Worm (Caenorhabditis elegans): Measurements from ENCODE around the gene F13D12.5.

The F13D12.5 gene

ce11 chrII:11742320-11742719, 15.7 kb downstream of the F13D12.5 start:
- TF ChIP-seq ZK546.5 (tag; optimal IDR thresholded peaks at IDR 0.05) (no peak), nhr-12 (tag; optimal IDR thresholded peaks at IDR 0.05) (no peak), mdl-1 (tag; optimal IDR thresholded peaks at IDR 0.05) (no peak), nhr-28 (tag; optimal IDR thresholded peaks at IDR 0.05) (no peak), aly-2 (tag; optimal IDR thresholded peaks at IDR 0.05) (no peak)

ce11 chrII:11746782-11747288, 20.2 kb downstream of the F13D12.5 start:
- TF ChIP-seq eor-1 (tag; optimal IDR thresholded peaks at IDR 0.05) = no peak
- TF ChIP-seq fkh-2 (tag; optimal IDR thresholded peaks at IDR 0.05) = no peak
- peak; percentile 47 for TF ChIP-seq tbx-2 (tag; optimal IDR thresholded peaks at IDR 0.05)
- TF ChIP-seq ceh-82 (tag; optimal IDR thresholded peaks at IDR 0.05) = peak; percentile 53
- TF ChIP-seq hmg-11 (tag; optimal IDR thresholded peaks at IDR 0.05) = peak; percentile 70
- TF ChIP-seq fkh-10 (GFP tag; optimal IDR thresholded peaks at IDR 0.05) = peak; percentile 30
- no peak for TF ChIP-seq nhr-12 (tag; optimal IDR thresholded peaks at IDR 0.05)
- peak; percentile 32 for TF ChIP-seq ceh-28 (tag; optimal IDR thresholded peaks at IDR 0.05)
- TF ChIP-seq aly-2 (tag; optimal IDR thresholded peaks at IDR 0.05) = no peak
- TF ChIP-seq ZK546.5 (tag; optimal IDR thresholded peaks at IDR 0.05) = no peak
- peak; percentile 15 for TF ChIP-seq mdl-1 (tag; optimal IDR thresholded peaks at IDR 0.05)
- peak; percentile 24 for TF ChIP-seq lin-15B (tag; optimal IDR thresholded peaks at IDR 0.05)
- TF ChIP-seq egl-5 (tag; optimal IDR thresholded peaks at IDR 0.05) = peak; percentile 50
- TF ChIP-seq sea-2 (GFP tag; optimal IDR thresholded peaks at IDR 0.05) = peak; percentile 32
- peak; percentile 22 for TF ChIP-seq zag-1 (tag; optimal IDR thresholded peaks at IDR 0.05)
- no peak for TF ChIP-seq jun-1 (tag; optimal IDR thresholded peaks at IDR 0.05)
- TF ChIP-seq nfya-1 (tag; optimal IDR thresholded peaks at IDR 0.05; ENCODE audit: insufficient read depth) = peak; percentile 90
- TF ChIP-seq elt-1 (tag; optimal IDR thresholded peaks at IDR 0.05) = peak; percentile 4
- TF ChIP-seq pqm-1 (tag; optimal IDR thresholded peaks at IDR 0.05) = no peak
- peak; percentile 9 for TF ChIP-seq skn-1 (tag; optimal IDR thresholded peaks at IDR 0.05)
- no peak for TF ChIP-seq ceh-9 (tag; optimal IDR thresholded peaks at IDR 0.05)
- no peak for TF ChIP-seq nhr-11 (tag; optimal IDR thresholded peaks at IDR 0.05)
- TF ChIP-seq elt-3 (tag; optimal IDR thresholded peaks at IDR 0.05) = no peak
- TF ChIP-seq mml-1 (tag; optimal IDR thresholded peaks at IDR 0.05) = no peak
- TF ChIP-seq lsy-12 (tag; optimal IDR thresholded peaks at IDR 0.05) = peak; percentile 59
- peak; percentile 8 for TF ChIP-seq snpc-4 (tag; optimal IDR thresholded peaks at IDR 0.05)
- peak; percentile 69 for TF ChIP-seq ama-1 (optimal IDR thresholded peaks at IDR 0.05)
- no peak for TF ChIP-seq elt-2 (tag; optimal IDR thresholded peaks at IDR 0.05)
- TF ChIP-seq nhr-23 (tag; optimal IDR thresholded peaks at IDR 0.05) = no peak
- TF ChIP-seq daf-12 (tag; optimal IDR thresholded peaks at IDR 0.05) = no peak
- TF ChIP-seq egl-27 (tag; optimal IDR thresholded peaks at IDR 0.05) = peak; percentile 70
- TF ChIP-seq nhr-67 (tag; optimal IDR thresholded peaks at IDR 0.05) = no peak
- TF ChIP-seq nhr-77 (tag; optimal IDR thresholded peaks at IDR 0.05) = no peak
- TF ChIP-seq lin-39 (tag; optimal IDR thresholded peaks at IDR 0.05) = peak; percentile 92

ce11 chrII:11747889-11748288, 21.3 kb downstream of the F13D12.5 start:
- TF ChIP-seq nfya-1 (tag; optimal IDR thresholded peaks at IDR 0.05; ENCODE audit: insufficient read depth) (peak; percentile 1), ama-1 (optimal IDR thresholded peaks at IDR 0.05) (no peak), pha-4 (tag; optimal IDR thresholded peaks at IDR 0.05) (peak; percentile 26), fkh-10 (GFP tag; optimal IDR thresholded peaks at IDR 0.05) (no peak)

ce11 chrII:11748494-11748893, 21.9 kb downstream of the F13D12.5 start, which contains the start of the genes F44E5.17 and gpb-1:
F44E5.17 (minus strand) TSS chrII:11748594.
gpb-1 (minus strand) TSS chrII:11748611.
- TF ChIP-seq lin-15B (tag; optimal IDR thresholded peaks at IDR 0.05) (no peak), ceh-28 (tag; optimal IDR thresholded peaks at IDR 0.05) (peak; percentile 29), mdl-1 (tag; optimal IDR thresholded peaks at IDR 0.05) (no peak)
